Worm (Caenorhabditis elegans) whole organism, mixed stage, embryonic: ENCODE measurements around the gene B0212.3.

Source experiments
- elt-1 ChIP-seq: sonication (generic microtip); optimal IDR thresholded peaks from 2 replicates; lab custom pipeline; 2017; ENCODE audit warnings: missing genetic modification characterization, mild to moderate bottlenecking, missing compliant biosample characterization, antibody characterized with exemption, moderate library complexity, borderline replicate concordance; ENCODE audit not compliant: insufficient read depth
- elt-3 ChIP-seq: fragments of 150-350 bp; optimal IDR thresholded peaks from 2 replicates; lab custom pipeline; 2014; ENCODE audit warnings: missing biosample characterization, missing genetic modification characterization
- hlh-1 ChIP-seq: fragments of 150-350 bp; optimal IDR thresholded peaks from 2 replicates; lab custom pipeline; 2014; ENCODE audit warnings: missing biosample characterization, missing genetic modification reagents, missing genetic modification characterization
- lin-13 ChIP-seq: fragments of 150-350 bp; optimal IDR thresholded peaks from 2 replicates; lab custom pipeline; 2014; ENCODE audit warnings: missing biosample characterization, missing genetic modification characterization
- lin-32 ChIP-seq: fragments of 200-800 bp; sonication (Bioruptor generic); optimal IDR thresholded peaks from 2 replicates; lab custom pipeline; 2018; ENCODE audit warnings: mild to moderate bottlenecking, missing genetic modification characterization, missing compliant biosample characterization
- mls-2 ChIP-seq: sonication (generic microtip); optimal IDR thresholded peaks from 2 replicates; lab custom pipeline; 2016; ENCODE audit warnings: mild to moderate bottlenecking, missing genetic modification characterization, moderate library complexity, missing compliant biosample characterization
- nhr-12 ChIP-seq: fragments of 150-350 bp; optimal IDR thresholded peaks from 2 replicates; lab custom pipeline; 2014; ENCODE audit warnings: missing biosample characterization, missing genetic modification characterization
- nhr-237 ChIP-seq: fragments of 150-350 bp; optimal IDR thresholded peaks from 2 replicates; lab custom pipeline; 2014; ENCODE audit warnings: missing biosample characterization, missing genetic modification characterization
- sptf-1 ChIP-seq: sonication (generic microtip); optimal IDR thresholded peaks from 2 replicates; lab custom pipeline; 2017; ENCODE audit warnings: mild to moderate bottlenecking, missing genetic modification characterization, moderate library complexity, missing compliant biosample characterization
- unc-120 ChIP-seq: sonication (generic microtip); optimal IDR thresholded peaks from 2 replicates; lab custom pipeline; 2017; ENCODE audit warnings: missing genetic modification characterization, missing compliant biosample characterization; ENCODE audit not compliant: poor library complexity, severe bottlenecking
- unc-39 ChIP-seq: fragments of 150-350 bp; optimal IDR thresholded peaks from 2 replicates; lab custom pipeline; 2014; ENCODE audit warnings: missing biosample characterization, missing genetic modification characterization
- unc-62 ChIP-seq: fragments of 150-350 bp; optimal IDR thresholded peaks from 2 replicates; lab custom pipeline; 2014; ENCODE audit warnings: missing biosample characterization, missing genetic modification reagents, missing genetic modification characterization
- ztf-11 ChIP-seq: fragments of 150-350 bp; optimal IDR thresholded peaks from 2 replicates; lab custom pipeline; 2014; ENCODE audit warnings: missing biosample characterization, missing genetic modification characterization

ce11 chrIV:3526831-3527404 is 13.1 kb upstream of the B0212.3 start, which contains the start of gene M57.2:
- TF ChIP-seq hlh-1 (no peak), nhr-237 (no peak), nhr-12 (tag; lab: Kevin White, UChicago) (no peak), unc-39 (no peak), elt-1 (tag; lab: Kevin White, UChicago) (no peak), sptf-1 (tag; lab: Kevin White, UChicago) (no peak), lin-32 (GFP tag; lab: Kevin White, UChicago) (no peak), lin-13 (tag; lab: Kevin White, UChicago) (no peak), unc-120 (tag; lab: Kevin White, UChicago) (no peak), elt-3 (tag; lab: Kevin White, UChicago) (no peak), ztf-11 (no peak), unc-62 (GFP tag; lab: Kevin White, UChicago) (no peak), mls-2 (no peak)
